Fruit fly (Drosophila melanogaster): Measurements from ENCODE around the gene Alp1.
A peak's percentile ranks its signal among the peaks of the same experiment; 100 is the strongest.

The Alp1 gene

DNA sequence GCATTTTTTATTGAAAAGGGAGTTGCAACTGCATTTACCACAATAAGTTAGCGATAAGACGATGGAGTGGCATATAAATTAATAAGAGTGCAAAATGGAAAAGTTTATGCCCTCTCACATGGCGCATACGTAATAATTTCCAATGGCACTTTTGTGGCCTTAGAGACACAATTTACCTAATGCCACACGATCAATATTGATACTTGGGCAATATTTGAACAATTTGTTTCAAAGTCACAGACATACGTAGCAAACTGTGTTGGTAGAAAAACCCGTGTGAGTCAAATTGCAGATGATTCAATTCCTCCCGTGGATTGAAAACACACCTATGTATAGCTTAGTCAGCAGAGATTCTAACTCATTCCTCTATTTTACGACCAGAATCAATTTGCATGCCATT is 32.5 kb downstream of the Alp1 start (continued):
- TF ChIP-seq CG9876 (GFP tag; optimal IDR thresholded peaks at IDR 0.05) = no peak
- no peak for TF ChIP-seq Drgx (GFP tag; IDR thresholded peaks at IDR 0.05)
- TF ChIP-seq CG18619 (GFP tag; optimal IDR thresholded peaks at IDR 0.05) = peak; percentile 16
- TF ChIP-seq ato (GFP tag; IDR thresholded peaks at IDR 0.05; ENCODE audit: partially characterized antibody) = no peak
- no peak for TF ChIP-seq CG9932 (GFP tag; IDR thresholded peaks at IDR 0.05)
- no peak for TF ChIP-seq Ada2b (GFP tag; IDR thresholded peaks at IDR 0.05)
- no peak for TF ChIP-seq CG7745 (tag; optimal IDR thresholded peaks at IDR 0.05)
- TF ChIP-seq p53 (GFP tag; optimal IDR thresholded peaks at IDR 0.05) = peak; percentile 45
- no peak for TF ChIP-seq HLH3B (GFP tag; IDR thresholded peaks at IDR 0.05)
- no peak for TF ChIP-seq E2f2 (GFP tag; IDR thresholded peaks at IDR 0.05)
- TF ChIP-seq tgo (GFP tag; IDR thresholded peaks at IDR 0.05) = no peak
- TF ChIP-seq al (GFP tag; IDR thresholded peaks at IDR 0.05) = no peak
- peak; percentile 27 for TF ChIP-seq CG3407 (GFP tag; optimal IDR thresholded peaks at IDR 0.05)
- no peak for TF ChIP-seq tx (GFP tag; optimal IDR thresholded peaks at IDR 0.05)
- TF ChIP-seq Adf1 (GFP tag; IDR thresholded peaks at IDR 0.05) = no peak
- no peak for TF ChIP-seq phol (tag; optimal IDR thresholded peaks at IDR 0.05)
- no peak for TF ChIP-seq Abd-B (GFP tag; optimal IDR thresholded peaks at IDR 0.05)
- no peak for TF ChIP-seq CG13123 (GFP tag; optimal IDR thresholded peaks at IDR 0.05)
- TF ChIP-seq CG14050 (GFP tag; IDR thresholded peaks at IDR 0.05) = no peak
- TF ChIP-seq dmrt11E (tag; optimal IDR thresholded peaks at IDR 0.05) = no peak
- no peak for TF ChIP-seq gro (GFP tag; optimal IDR thresholded peaks at IDR 0.05)
- TF ChIP-seq tup (GFP tag; optimal IDR thresholded peaks at IDR 0.05) = no peak
- no peak for TF ChIP-seq Dek (tag; optimal IDR thresholded peaks at IDR 0.05)
- no peak for TF ChIP-seq maf-S (GFP tag; optimal IDR thresholded peaks at IDR 0.05)
- TF ChIP-seq insv (GFP tag; optimal IDR thresholded peaks at IDR 0.05) = no peak
- no peak for TF ChIP-seq Mad (GFP tag; optimal IDR thresholded peaks at IDR 0.05)
- TF ChIP-seq CG7928 (GFP tag; optimal IDR thresholded peaks at IDR 0.05) = no peak
- peak; percentile 5 for TF ChIP-seq Blimp-1 (GFP tag; optimal IDR thresholded peaks at IDR 0.05)
- no peak for TF ChIP-seq lov (optimal IDR thresholded peaks at IDR 0.05)
- no peak for TF ChIP-seq lov (GFP tag; IDR thresholded peaks at IDR 0.05)
- no peak for TF ChIP-seq klu (GFP tag; IDR thresholded peaks at IDR 0.05)
- TF ChIP-seq CG31388 (GFP tag; optimal IDR thresholded peaks at IDR 0.05) = no peak
- no peak for TF ChIP-seq CG10959 (GFP tag; IDR thresholded peaks at IDR 0.05)
- TF ChIP-seq Elba2 (GFP tag; optimal IDR thresholded peaks at IDR 0.05) = no peak
- TF ChIP-seq CG3163 (GFP tag; optimal IDR thresholded peaks at IDR 0.05) = no peak
- no peak for TF ChIP-seq CG12299 (tag; optimal IDR thresholded peaks at IDR 0.05)
- peak; percentile 34 for TF ChIP-seq unpg (GFP tag; optimal IDR thresholded peaks at IDR 0.05)
- TF ChIP-seq ab (GFP tag; optimal IDR thresholded peaks at IDR 0.05) = no peak
- no peak for TF ChIP-seq ssp (GFP tag; IDR thresholded peaks at IDR 0.05)
- peak; percentile 40 for TF ChIP-seq CG1233 (GFP tag; optimal IDR thresholded peaks at IDR 0.05)
- no peak for TF ChIP-seq zfh1 (GFP tag; IDR thresholded peaks at IDR 0.05)
- no peak for TF ChIP-seq Hey (tag; optimal IDR thresholded peaks at IDR 0.05)
- 0 out of 3 replicates have a peak, but pooled peaks have one; percentile 39 for TF ChIP-seq ci (GFP tag; IDR thresholded peaks at IDR 0.05)
- TF ChIP-seq ap (GFP tag; IDR thresholded peaks at IDR 0.05) = no peak
- TF ChIP-seq Dad (GFP tag; optimal IDR thresholded peaks at IDR 0.05) = no peak
- TF ChIP-seq CG33557 (GFP tag; optimal IDR thresholded peaks at IDR 0.05) = no peak
- TF ChIP-seq ftz-f1 (GFP tag; optimal IDR thresholded peaks at IDR 0.05) = no peak
- TF ChIP-seq D (optimal IDR thresholded peaks at IDR 0.05) = no peak
- TF ChIP-seq D (GFP tag; optimal IDR thresholded peaks at IDR 0.05) = no peak
- TF ChIP-seq nom (GFP tag; optimal IDR thresholded peaks at IDR 0.05) = no peak
- no peak for TF ChIP-seq Myb (GFP tag; optimal IDR thresholded peaks at IDR 0.05)
- no peak for TF ChIP-seq CG5953 (GFP tag; IDR thresholded peaks at IDR 0.05)
- TF ChIP-seq CG17361 (GFP tag; IDR thresholded peaks at IDR 0.05) = no peak
- no peak for TF ChIP-seq CG2120 (GFP tag; optimal IDR thresholded peaks at IDR 0.05)

Measured in whole organism, embryonic.